Worm (Caenorhabditis elegans) whole organism, L3 larva: Measurements from ENCODE around the gene F53C11.5.

Experiments
- ZK546.5 ChIP-seq: sonication (generic microtip); optimal IDR thresholded peaks from 2 replicates; lab custom pipeline; 2017; ENCODE audit warnings: missing biosample characterization, missing genetic modification characterization
- aly-2 ChIP-seq: fragments of 150-350 bp; optimal IDR thresholded peaks from 2 replicates; lab custom pipeline; 2014; ENCODE audit warnings: missing biosample characterization, missing genetic modification characterization
- ceh-16 ChIP-seq: sonication (generic microtip); optimal IDR thresholded peaks from 2 replicates; lab custom pipeline; 2017; ENCODE audit warnings: missing biosample characterization, missing genetic modification characterization
- egl-27 ChIP-seq: sonication (generic microtip); optimal IDR thresholded peaks from 4 replicates; lab custom pipeline; 2017; ENCODE audit warnings: missing biosample characterization, missing genetic modification reagents, missing genetic modification characterization
- elt-2 ChIP-seq: sonication (generic microtip); optimal IDR thresholded peaks from 2 replicates; lab custom pipeline; 2016; ENCODE audit warnings: missing genetic modification reagents, mild to moderate bottlenecking, missing genetic modification characterization, missing compliant biosample characterization
- elt-3 ChIP-seq, 3 experiments: fragments of 150-350 bp in 1 of 3; sonication (generic microtip) in 2 of 3; optimal IDR thresholded peaks; 2 replicates in 2 of 3; 4 replicates in 1 of 3; lab custom pipeline; 2014 to 2017; ENCODE audit warnings: missing biosample characterization in 3 of 3, missing genetic modification characterization in 3 of 3
- fos-1 ChIP-seq: fragments of 150-350 bp; optimal IDR thresholded peaks from 2 replicates; lab custom pipeline; 2014; ENCODE audit warnings: missing biosample characterization, missing genetic modification characterization
- lin-39 ChIP-seq: fragments of 150-350 bp; optimal IDR thresholded peaks from 2 replicates; lab custom pipeline; 2018; ENCODE audit warnings: missing biosample characterization, missing genetic modification reagents, missing genetic modification characterization
- nhr-11 ChIP-seq: fragments of 150-350 bp; optimal IDR thresholded peaks from 2 replicates; lab custom pipeline; 2014; ENCODE audit warnings: missing biosample characterization, missing genetic modification characterization
- nhr-25 ChIP-seq: sonication (generic microtip); optimal IDR thresholded peaks from 2 replicates; lab custom pipeline; 2017; ENCODE audit warnings: missing biosample characterization, missing genetic modification characterization
- sea-2 ChIP-seq: fragments of 150-350 bp; sonication (generic microtip); optimal IDR thresholded peaks from 4 replicates; lab custom pipeline; 2014; ENCODE audit warnings: missing biosample characterization, missing genetic modification reagents, missing genetic modification characterization
- snpc-4 ChIP-seq: fragments of 150-350 bp; optimal IDR thresholded peaks from 2 replicates; lab custom pipeline; 2014; ENCODE audit warnings: missing biosample characterization, missing genetic modification characterization
- unc-62 ChIP-seq: fragments of 150-350 bp; sonication (generic microtip); optimal IDR thresholded peaks from 4 replicates; lab custom pipeline; 2014; ENCODE audit warnings: missing biosample characterization, missing genetic modification reagents, missing genetic modification characterization
- ztf-4 ChIP-seq: fragments of 150-350 bp; optimal IDR thresholded peaks from 2 replicates; lab custom pipeline; 2014; ENCODE audit warnings: missing biosample characterization, missing genetic modification characterization

DNA sequence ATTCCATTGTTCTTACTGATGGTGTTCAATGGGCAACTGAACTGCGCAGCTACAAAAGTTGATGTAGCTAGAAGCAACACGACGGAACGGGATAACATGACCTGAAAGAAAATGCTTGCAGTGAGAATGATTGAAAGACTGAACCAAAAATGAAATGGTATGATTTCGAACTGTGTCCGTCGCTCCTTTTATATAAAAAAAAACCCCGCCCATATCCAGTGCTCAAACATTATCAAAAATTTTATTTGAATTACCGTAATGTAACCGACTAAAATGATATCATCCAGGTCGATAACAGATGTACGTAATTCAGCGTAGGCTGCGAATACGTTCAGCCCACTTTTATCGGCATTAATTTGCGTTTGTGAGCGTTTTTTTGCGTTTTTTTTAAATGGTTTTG lies 49.0 kb upstream of the F53C11.5 start, which contains the start of gene irg-5:
- no peak for TF ChIP-seq snpc-4 (tag; lab: Kevin White, UChicago)
- no peak for TF ChIP-seq ceh-16
- TF ChIP-seq lin-39 (tag; lab: Kevin White, UChicago) = no peak
- TF ChIP-seq nhr-11 (tag; lab: Kevin White, UChicago) = no peak
- TF ChIP-seq fos-1 (tag; lab: Kevin White, UChicago) = no peak
- no peak for TF ChIP-seq elt-3 (tag; optimal IDR thresholded peaks at IDR 0.05; lab: Kevin White, UChicago)
- no peak for TF ChIP-seq elt-2 (tag; lab: Kevin White, UChicago)
- TF ChIP-seq sea-2 (GFP tag; lab: Kevin White, UChicago) = no peak
- TF ChIP-seq unc-62 = no peak
- no peak for TF ChIP-seq nhr-25 (tag; lab: Kevin White, UChicago)
- TF ChIP-seq ztf-4 (tag; lab: Kevin White, UChicago) = no peak
- TF ChIP-seq aly-2 (tag; lab: Kevin White, UChicago) = no peak
- TF ChIP-seq ZK546.5 (tag; lab: Kevin White, UChicago) = no peak
- no peak for TF ChIP-seq egl-27 (tag; lab: Kevin White, UChicago)
